Fruit fly (Drosophila melanogaster): ENCODE data around the gene chrb.

- TF ChIP-seq ttk (optimal IDR thresholded peaks at IDR 0.05) (no peak), psq (optimal IDR thresholded peaks at IDR 0.05) (no peak), insv (optimal IDR thresholded peaks at IDR 0.05) (no peak), Myc (optimal IDR thresholded peaks at IDR 0.05) (no peak), Sin3A (optimal IDR thresholded peaks at IDR 0.05) (no peak), h (optimal IDR thresholded peaks at IDR 0.05) (no peak)
These were observed 49.5 kb downstream of the chrb start for dm6 chr3L:11536767-11537419.

Data from Kc167 (cell line).